Worm (Caenorhabditis elegans) whole organism, midembryonic: ENCODE results near the gene F55C12.19.

Experiments
- T22C8.4 ChIP-seq: fragments of 200-800 bp; sonication (Bioruptor generic); IDR thresholded peaks from 2 replicates; pipeline ENCODE4 v1.3.6; 2022; ENCODE audit warnings: missing genetic modification characterization, missing compliant biosample characterization
- cog-1 ChIP-seq: sonication (generic microtip); optimal IDR thresholded peaks from 2 replicates; lab custom pipeline; 2016; ENCODE audit warnings: missing genetic modification characterization, missing compliant biosample characterization
- flt-1 ChIP-seq: fragments of 200-800 bp; sonication (Bioruptor generic); IDR thresholded peaks from 2 replicates; pipeline ENCODE4 v1.3.6; 2022; ENCODE audit warnings: missing genetic modification characterization, missing compliant biosample characterization
- klf-2 ChIP-seq: fragments of 200-800 bp; sonication (Bioruptor generic); conservative IDR thresholded peaks from 2 replicates; pipeline ENCODE4 v1.3.6; 2022; ENCODE audit warnings: missing genetic modification reagents, missing genetic modification characterization, missing compliant biosample characterization
- med-1 ChIP-seq: sonication (generic microtip); optimal IDR thresholded peaks from 2 replicates; lab custom pipeline; 2017; ENCODE audit warnings: missing genetic modification characterization, mild to moderate bottlenecking, missing compliant biosample characterization, antibody characterized with exemption, missing genetic modification reagents; ENCODE audit not compliant: insufficient read depth
- ref-1 ChIP-seq: fragments of 200-800 bp; sonication (Bioruptor generic); conservative IDR thresholded peaks from 2 replicates; pipeline ENCODE4 v1.3.6; 2022; ENCODE audit warnings: missing genetic modification reagents, missing genetic modification characterization, missing compliant biosample characterization
- tab-1 ChIP-seq: fragments of 200-800 bp; sonication (Bioruptor generic); IDR thresholded peaks from 2 replicates; pipeline ENCODE4 v1.3.6; 2022; ENCODE audit warnings: missing genetic modification characterization, missing compliant biosample characterization
- ztf-23 ChIP-seq: fragments of 200-800 bp; sonication (Bioruptor generic); IDR thresholded peaks from 2 replicates; pipeline ENCODE4 v1.3.6; 2022; ENCODE audit warnings: missing genetic modification reagents, missing genetic modification characterization, missing compliant biosample characterization
- ztf-29 ChIP-seq: fragments of 200-800 bp; sonication (Bioruptor generic); IDR thresholded peaks from 2 replicates; pipeline ENCODE4 v1.3.6; 2022; ENCODE audit warnings: missing genetic modification reagents, missing genetic modification characterization, missing compliant biosample characterization

F55C12.19 gene

DNA sequence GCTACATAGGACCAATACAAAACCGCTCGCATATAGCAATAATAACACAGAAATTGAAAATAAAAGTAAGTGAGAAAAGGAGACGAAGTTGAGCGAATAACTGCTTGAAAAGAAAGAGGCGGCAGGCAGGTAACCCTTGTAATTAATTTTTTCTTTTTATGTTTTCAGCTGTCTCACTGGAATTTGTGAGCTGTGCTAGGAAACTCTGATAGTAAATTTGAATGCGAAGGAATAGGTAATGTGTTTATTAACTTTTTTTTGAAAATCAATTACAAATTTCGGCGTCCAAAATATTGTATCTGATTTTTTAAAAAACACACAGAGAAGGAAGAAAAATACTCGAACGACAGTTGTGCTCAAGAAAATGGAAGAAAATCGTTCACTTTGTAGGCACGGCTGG is 13.9 kb upstream of the F55C12.19 start, which contains the start of gene H41C03.2:
H41C03.2 (minus strand) TSS at position 101 of the 400 bp plus-strand sequence.
- TF ChIP-seq T22C8.4 (GFP tag; lab: Robert Waterston, UW) (no peak), cog-1 (no peak), ref-1 (GFP tag; lab: Robert Waterston, UW) (no peak), flt-1 (no peak), ztf-23 (GFP tag; lab: Robert Waterston, UW) (no peak), med-1 (GFP tag; lab: Kevin White, UChicago) (no peak), tab-1 (no peak), klf-2 (no peak), ztf-29 (GFP tag; lab: Robert Waterston, UW) (no peak)

DNA sequence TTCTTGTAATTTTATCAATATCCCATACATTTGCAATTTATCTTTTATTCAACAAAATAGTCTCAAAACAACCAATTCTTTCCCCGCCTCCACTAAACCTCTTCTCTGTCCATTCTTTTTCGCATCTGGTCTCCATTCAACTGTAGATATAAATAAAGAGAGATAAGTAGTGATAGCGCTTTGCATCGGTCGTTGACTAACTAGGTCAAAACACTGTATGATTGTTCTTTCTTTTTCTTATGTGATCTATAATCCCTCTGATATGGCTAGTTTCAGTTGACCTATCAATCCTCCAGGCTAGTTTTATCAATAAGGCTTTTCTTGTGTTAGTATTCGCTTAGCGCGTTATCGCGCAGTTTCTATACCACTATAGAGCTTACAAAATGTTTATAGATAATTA is 12.7 kb upstream of the F55C12.19 start:
- no peak for TF ChIP-seq tab-1
- TF ChIP-seq T22C8.4 (GFP tag; lab: Robert Waterston, UW), result no peak
- TF ChIP-seq ztf-29 (GFP tag; lab: Robert Waterston, UW), result no peak
- TF ChIP-seq cog-1, result no peak
- no peak for TF ChIP-seq ztf-23 (GFP tag; lab: Robert Waterston, UW)
- TF ChIP-seq ref-1 (GFP tag; lab: Robert Waterston, UW), result no peak
- TF ChIP-seq flt-1, result no peak
- TF ChIP-seq klf-2, result no peak
- TF ChIP-seq med-1 (GFP tag; lab: Kevin White, UChicago), result no peak

ce11 chrII:5854122-5854521 is 11.8 kb upstream of the F55C12.19 start, which contains the start of gene H41C03.1:
H41C03.1 (plus strand) TSS chrII:5854422.
- TF ChIP-seq klf-2 (no peak), ztf-29 (GFP tag; lab: Robert Waterston, UW) (no peak), tab-1 (no peak), ztf-23 (GFP tag; lab: Robert Waterston, UW) (no peak), med-1 (GFP tag; lab: Kevin White, UChicago) (no peak), ref-1 (GFP tag; lab: Robert Waterston, UW) (no peak), T22C8.4 (GFP tag; lab: Robert Waterston, UW) (no peak), flt-1 (no peak), cog-1 (no peak)

- no peak for TF ChIP-seq ztf-23 (GFP tag; lab: Robert Waterston, UW)
- TF ChIP-seq flt-1, result no peak
- no peak for TF ChIP-seq tab-1
- no peak for TF ChIP-seq med-1 (GFP tag; lab: Kevin White, UChicago)
- no peak for TF ChIP-seq cog-1
- no peak for TF ChIP-seq ztf-29 (GFP tag; lab: Robert Waterston, UW)
- no peak for TF ChIP-seq T22C8.4 (GFP tag; lab: Robert Waterston, UW)
- TF ChIP-seq ref-1 (GFP tag; lab: Robert Waterston, UW), result no peak
- no peak for TF ChIP-seq klf-2
Observed at ce11 chrII:5858322-5858721, 7.6 kb upstream of the F55C12.19 start, which contains the start of gene F55C12.4. F55C12.4 (minus strand) TSS chrII:5858422.

DNA sequence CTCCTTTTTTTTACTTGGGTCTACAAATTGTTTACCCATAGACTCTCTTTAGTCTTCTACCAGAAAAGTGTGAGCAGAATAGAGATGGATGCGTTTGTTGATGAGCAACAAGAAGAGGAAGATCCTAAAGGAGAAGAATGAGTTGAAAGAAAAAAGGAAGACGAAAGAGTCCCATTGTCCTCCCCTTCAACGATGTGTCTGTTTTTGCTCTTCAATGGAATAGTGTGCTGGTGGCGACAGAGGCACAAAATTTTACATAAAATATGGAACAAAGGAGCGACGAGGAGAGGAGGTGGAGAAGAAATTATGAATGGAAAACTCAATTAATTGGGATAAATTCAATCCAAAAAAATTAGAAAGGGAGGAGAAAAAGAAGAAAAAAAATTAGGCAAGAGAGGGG is 5.3 kb upstream of the F55C12.19 start:
- TF ChIP-seq T22C8.4 (GFP tag; lab: Robert Waterston, UW) (no peak), ztf-23 (GFP tag; lab: Robert Waterston, UW) (no peak), ztf-29 (GFP tag; lab: Robert Waterston, UW) (no peak), tab-1 (no peak), flt-1 (no peak), ref-1 (GFP tag; lab: Robert Waterston, UW) (no peak)

ce11 chrII:5863893-5864292 is 2.0 kb upstream of the F55C12.19 start, which contains the start of gene tag-234:
tag-234 (plus strand) TSS chrII:5864193.
- TF ChIP-seq klf-2 (no peak), med-1 (GFP tag; lab: Kevin White, UChicago) (no peak), tab-1 (no peak), ref-1 (GFP tag; lab: Robert Waterston, UW) (no peak), cog-1 (no peak), ztf-29 (GFP tag; lab: Robert Waterston, UW) (no peak), ztf-23 (GFP tag; lab: Robert Waterston, UW) (no peak), flt-1 (no peak)

DNA sequence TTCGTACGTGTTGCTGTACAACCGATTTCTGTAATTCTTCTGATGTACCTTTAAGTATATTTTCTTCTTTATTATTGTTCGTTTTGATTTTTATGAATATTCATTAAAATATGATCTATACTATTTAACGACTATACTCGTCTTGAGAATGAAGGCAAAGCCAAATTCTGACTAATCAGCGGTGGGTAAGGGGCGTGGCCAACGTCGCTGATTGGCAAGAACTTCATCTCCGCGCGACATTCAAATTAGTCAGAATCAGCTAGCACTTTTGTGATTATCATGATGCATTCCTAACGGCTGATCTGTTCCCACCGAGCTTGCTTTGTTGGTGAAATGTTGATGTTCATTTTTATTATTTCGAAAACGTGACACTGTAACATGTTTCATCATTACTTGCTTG is 981 bp downstream of the F55C12.19 start:
- TF ChIP-seq ztf-29 (GFP tag; lab: Robert Waterston, UW), result no peak
- no peak for TF ChIP-seq flt-1
- TF ChIP-seq ref-1 (GFP tag; lab: Robert Waterston, UW), result no peak
- TF ChIP-seq ztf-23 (GFP tag; lab: Robert Waterston, UW), result no peak
- TF ChIP-seq klf-2, result no peak
- no peak for TF ChIP-seq T22C8.4 (GFP tag; lab: Robert Waterston, UW)
- no peak for TF ChIP-seq tab-1
- TF ChIP-seq cog-1, result no peak
- no peak for TF ChIP-seq med-1 (GFP tag; lab: Kevin White, UChicago)

DNA sequence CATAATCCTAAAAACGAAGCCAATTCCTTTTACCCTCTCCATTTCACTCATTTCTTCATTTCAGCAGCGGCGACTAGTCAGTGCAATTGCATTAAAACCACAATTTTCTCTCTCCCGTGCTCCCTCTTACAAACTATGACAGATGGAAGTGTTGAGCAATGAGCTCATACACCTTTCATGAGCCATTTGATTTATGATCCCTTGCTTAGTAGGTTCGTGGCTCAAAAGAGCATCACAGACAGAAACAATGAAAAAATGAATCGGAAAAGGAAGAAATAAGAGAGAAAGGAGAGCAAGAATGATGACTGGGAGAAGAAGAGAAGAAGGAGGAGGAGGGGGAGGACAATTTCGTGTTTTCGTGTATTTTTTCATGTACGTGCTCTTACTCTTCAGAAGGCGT is 5.6 kb downstream of the F55C12.19 start:
- TF ChIP-seq flt-1 (no peak), klf-2 (no peak), tab-1 (no peak), cog-1 (no peak), med-1 (GFP tag; lab: Kevin White, UChicago) (no peak), ztf-29 (GFP tag; lab: Robert Waterston, UW) (no peak), ztf-23 (GFP tag; lab: Robert Waterston, UW) (no peak), T22C8.4 (GFP tag; lab: Robert Waterston, UW) (no peak), ref-1 (GFP tag; lab: Robert Waterston, UW) (no peak)

DNA sequence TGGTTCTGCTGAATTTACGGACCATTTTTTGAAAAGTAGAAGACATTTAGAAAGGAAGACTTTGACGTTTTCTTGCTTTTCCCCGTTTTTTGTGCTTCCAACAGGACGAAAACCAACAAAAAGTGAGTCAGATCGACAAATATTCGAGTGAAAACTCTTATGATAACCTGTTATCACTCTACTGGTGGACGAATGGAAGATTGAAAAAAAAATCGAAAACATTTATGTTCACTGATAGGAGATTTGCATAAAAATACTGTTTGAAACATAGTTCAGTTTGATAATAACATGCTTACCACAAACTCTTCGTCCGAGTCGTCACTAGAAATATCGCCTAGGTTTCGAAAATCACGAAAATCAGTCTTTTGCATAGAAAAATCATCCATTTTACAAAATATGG is 6.5 kb downstream of the F55C12.19 start:
- no peak for TF ChIP-seq T22C8.4 (GFP tag; lab: Robert Waterston, UW)
- no peak for TF ChIP-seq flt-1

ce11 chrII:5873564-5874070 is 7.7 kb downstream of the F55C12.19 start, which contains the start of gene tex-2:
tex-2 (minus strand) TSS chrII:5873614.
- TF ChIP-seq ref-1 (GFP tag; lab: Robert Waterston, UW) (no peak), ztf-29 (GFP tag; lab: Robert Waterston, UW) (no peak), klf-2 (no peak), tab-1 (no peak), T22C8.4 (GFP tag; lab: Robert Waterston, UW) (no peak), cog-1 (no peak), ztf-23 (GFP tag; lab: Robert Waterston, UW) (0 out of 2 replicates have a peak, but pooled peaks have one; percentile 39)
